Worm (Caenorhabditis elegans) whole organism, L3 larva: ENCODE data around the gene nhr-76.

Experiments
- aly-2 ChIP-seq: fragments of 150-350 bp; optimal IDR thresholded peaks from 2 replicates; lab custom pipeline; 2014; ENCODE audit warnings: missing biosample characterization, missing genetic modification characterization
- ceh-16 ChIP-seq: sonication (generic microtip); optimal IDR thresholded peaks from 2 replicates; lab custom pipeline; 2017; ENCODE audit warnings: missing biosample characterization, missing genetic modification characterization
- egl-27 ChIP-seq: sonication (generic microtip); optimal IDR thresholded peaks from 4 replicates; lab custom pipeline; 2017; ENCODE audit warnings: missing biosample characterization, missing genetic modification reagents, missing genetic modification characterization
- elt-3 ChIP-seq, 3 experiments: fragments of 150-350 bp in 1 of 3; sonication (generic microtip) in 2 of 3; optimal IDR thresholded peaks; 2 replicates in 2 of 3; 4 replicates in 1 of 3; lab custom pipeline; 2014 to 2017; ENCODE audit warnings: missing biosample characterization in 3 of 3, missing genetic modification characterization in 3 of 3
- jun-1 ChIP-seq: fragments of 150-350 bp; optimal IDR thresholded peaks from 2 replicates; lab custom pipeline; 2014; ENCODE audit warnings: missing biosample characterization, missing genetic modification reagents, missing genetic modification characterization
- nhr-12 ChIP-seq: fragments of 150-350 bp; optimal IDR thresholded peaks from 2 replicates; lab custom pipeline; 2014; ENCODE audit warnings: missing biosample characterization, missing genetic modification characterization
- skn-1 ChIP-seq: fragments of 150-350 bp; optimal IDR thresholded peaks from 2 replicates; lab custom pipeline; 2014; ENCODE audit warnings: missing biosample characterization, missing genetic modification characterization
- tbx-2 ChIP-seq: sonication (generic microtip); optimal IDR thresholded peaks from 2 replicates; lab custom pipeline; 2016; ENCODE audit warnings: mild to moderate bottlenecking, missing genetic modification characterization, missing compliant biosample characterization
- zag-1 ChIP-seq: fragments of 150-350 bp; optimal IDR thresholded peaks from 2 replicates; lab custom pipeline; 2014; ENCODE audit warnings: missing biosample characterization, missing genetic modification characterization
- ztf-11 ChIP-seq: fragments of 150-350 bp; optimal IDR thresholded peaks from 2 replicates; lab custom pipeline; 2014; ENCODE audit warnings: missing biosample characterization, missing genetic modification characterization

- TF ChIP-seq zag-1 (tag; lab: Kevin White, UChicago) = no peak
- no peak for TF ChIP-seq ceh-16 (tag; lab: Kevin White, UChicago)
- no peak for TF ChIP-seq ztf-11 (tag; lab: Kevin White, UChicago)
- no peak for TF ChIP-seq skn-1 (tag; lab: Kevin White, UChicago)
- no peak for TF ChIP-seq nhr-12
- no peak for TF ChIP-seq elt-3 (tag; optimal IDR thresholded peaks at IDR 0.05; lab: Kevin White, UChicago)
- TF ChIP-seq aly-2 (tag; lab: Kevin White, UChicago) = no peak
- no peak for TF ChIP-seq jun-1 (tag; lab: Kevin White, UChicago)
- TF ChIP-seq tbx-2 (tag; lab: Kevin White, UChicago) = no peak
- TF ChIP-seq egl-27 = no peak
Measured at ce11 chrIV:615244-615643, 12.1 kb upstream of the nhr-76 start, which contains the start of gene C18H7.1.
